Fruit fly (Drosophila melanogaster) whole organism, prepupa: ENCODE data around the gene CG13689.

Experiments used
- Blimp-1 ChIP-seq: fragments of 200-800 bp; sonication (Bioruptor generic); optimal IDR thresholded peaks from 3 replicates; lab custom pipeline; 2017; ENCODE audit warnings: missing biosample characterization, missing genetic modification characterization, mild to moderate bottlenecking, moderate library complexity, missing genetic modification reagents
- CG10631 ChIP-seq: fragments of 200-800 bp; sonication (Bioruptor generic); optimal IDR thresholded peaks from 2 replicates; lab custom pipeline; 2016; ENCODE audit warnings: missing biosample characterization, missing genetic modification characterization
- CG10669 ChIP-seq: fragments of 200-800 bp; sonication (Bioruptor generic); optimal IDR thresholded peaks from 3 replicates; lab custom pipeline; 2018; ENCODE audit warnings: missing biosample characterization, mild to moderate bottlenecking, missing genetic modification characterization, moderate library complexity
- CG11294 ChIP-seq: fragments of 200-800 bp; sonication (Bioruptor generic); IDR thresholded peaks from 2 replicates; pipeline ENCODE4 v1.3.6; 2022; ENCODE audit warnings: missing biosample characterization, missing genetic modification characterization
- CG11902 ChIP-seq: fragments of 200-800 bp; sonication (Bioruptor generic); optimal IDR thresholded peaks from 3 replicates; lab custom pipeline; 2016; ENCODE audit warnings: missing biosample characterization, missing genetic modification characterization
- CG15336 ChIP-seq: fragments of 200-800 bp; sonication (Bioruptor generic); IDR thresholded peaks from 2 replicates; pipeline ENCODE4 v1.3.6; 2022; ENCODE audit warnings: missing biosample characterization, missing genetic modification characterization
- CG1621 ChIP-seq: fragments of 200-800 bp; sonication (Bioruptor generic); optimal IDR thresholded peaks from 3 replicates; lab custom pipeline; 2018; ENCODE audit warnings: missing biosample characterization, mild to moderate bottlenecking, missing genetic modification characterization
- CG16779 ChIP-seq: fragments of 200-800 bp; sonication (Bioruptor generic); optimal IDR thresholded peaks from 3 replicates; lab custom pipeline; 2017; ENCODE audit warnings: missing biosample characterization, mild to moderate bottlenecking, missing genetic modification characterization
- CG31627 ChIP-seq: fragments of 200-800 bp; sonication (Bioruptor generic); optimal IDR thresholded peaks from 3 replicates; lab custom pipeline; 2016; ENCODE audit warnings: missing biosample characterization, missing genetic modification characterization
- CG32006 ChIP-seq: fragments of 200-800 bp; sonication (Bioruptor generic); optimal IDR thresholded peaks from 3 replicates; lab custom pipeline; 2017; ENCODE audit warnings: missing biosample characterization, mild to moderate bottlenecking, missing genetic modification characterization
- CG34406 ChIP-seq: fragments of 200-800 bp; sonication (Bioruptor generic); optimal IDR thresholded peaks from 3 replicates; lab custom pipeline; 2016; ENCODE audit warnings: missing biosample characterization, missing genetic modification characterization
- CG3919 ChIP-seq: fragments of 200-800 bp; sonication (Bioruptor generic); optimal IDR thresholded peaks from 3 replicates; lab custom pipeline; 2016; ENCODE audit warnings: missing biosample characterization, missing genetic modification characterization
- CG6163 ChIP-seq: fragments of 200-800 bp; sonication (Bioruptor generic); IDR thresholded peaks from 3 replicates; pipeline ENCODE4 v1.3.6; 2022; ENCODE audit warnings: missing biosample characterization, missing genetic modification characterization
- CG8119 ChIP-seq: fragments of 200-800 bp; sonication (Bioruptor generic); IDR thresholded peaks from 3 replicates; pipeline ENCODE4 v1.3.6; 2022; ENCODE audit warnings: missing biosample characterization, missing genetic modification characterization
- CG8319 ChIP-seq: fragments of 200-800 bp; sonication (Bioruptor generic); optimal IDR thresholded peaks from 3 replicates; lab custom pipeline; 2016; ENCODE audit warnings: missing biosample characterization, missing genetic modification characterization
- CG8632 ChIP-seq: fragments of 200-800 bp; sonication (Bioruptor generic); optimal IDR thresholded peaks from 3 replicates; lab custom pipeline; 2016; ENCODE audit warnings: missing biosample characterization, missing genetic modification characterization
- CG9139 ChIP-seq: fragments of 200-800 bp; sonication (Bioruptor generic); optimal IDR thresholded peaks from 3 replicates; lab custom pipeline; 2017; ENCODE audit warnings: missing biosample characterization, mild to moderate bottlenecking, missing genetic modification characterization
- Eip75B ChIP-seq: fragments of 200-800 bp; sonication (Bioruptor generic); optimal IDR thresholded peaks from 3 replicates; lab custom pipeline; 2016; ENCODE audit warnings: missing biosample characterization, missing genetic modification characterization
- Eip78C ChIP-seq: fragments of 200-800 bp; sonication (Bioruptor generic); peaks from one replicate; lab custom pipeline; 2016; ENCODE audit warnings: missing biosample characterization, missing genetic modification characterization
- Eip93F ChIP-seq: fragments of 200-800 bp; sonication (Bioruptor generic); optimal IDR thresholded peaks from 2 replicates; lab custom pipeline; 2016; ENCODE audit warnings: missing biosample characterization, mild to moderate bottlenecking, missing genetic modification characterization
- Hr38 ChIP-seq: sonication (Bioruptor generic); optimal IDR thresholded peaks from 2 replicates; lab custom pipeline; 2016; ENCODE audit warnings: missing biosample characterization, missing genetic modification characterization
- Hr39 ChIP-seq: fragments of 200-800 bp; sonication (Bioruptor generic); optimal IDR thresholded peaks from 2 replicates; lab custom pipeline; 2016; ENCODE audit warnings: missing biosample characterization, missing genetic modification characterization
- Hr4 ChIP-seq: fragments of 200-800 bp; sonication (Bioruptor generic); optimal IDR thresholded peaks from 3 replicates; lab custom pipeline; 2016; ENCODE audit warnings: missing biosample characterization, missing genetic modification characterization
- Lpt ChIP-seq: fragments of 200-800 bp; sonication (Bioruptor generic); optimal IDR thresholded peaks from 3 replicates; lab custom pipeline; 2016; ENCODE audit warnings: missing biosample characterization, missing genetic modification characterization
- Met ChIP-seq: fragments of 200-800 bp; sonication (Bioruptor generic); optimal IDR thresholded peaks from 3 replicates; lab custom pipeline; 2016; ENCODE audit warnings: missing biosample characterization, missing genetic modification characterization
- OdsH ChIP-seq: fragments of 200-800 bp; sonication (Bioruptor generic); optimal IDR thresholded peaks from 3 replicates; lab custom pipeline; 2016; ENCODE audit warnings: missing biosample characterization, missing genetic modification characterization
- Smox ChIP-seq: fragments of 200-800 bp; sonication (Bioruptor generic); optimal IDR thresholded peaks from 3 replicates; lab custom pipeline; 2016; ENCODE audit warnings: missing biosample characterization, missing genetic modification characterization
- Sox102F ChIP-seq: fragments of 200-800 bp; sonication (Bioruptor generic); optimal IDR thresholded peaks from 2 replicates; lab custom pipeline; 2016; ENCODE audit warnings: missing biosample characterization, mild to moderate bottlenecking, missing genetic modification characterization
- Sox14 ChIP-seq: fragments of 200-800 bp; sonication (Bioruptor generic); optimal IDR thresholded peaks from 3 replicates; lab custom pipeline; 2016; ENCODE audit warnings: missing biosample characterization, missing genetic modification characterization
- Sox15 ChIP-seq: fragments of 200-800 bp; sonication (Bioruptor generic); optimal IDR thresholded peaks from 3 replicates; lab custom pipeline; 2016; ENCODE audit warnings: missing biosample characterization, missing genetic modification characterization
- achi ChIP-seq: fragments of 200-800 bp; sonication (Bioruptor generic); optimal IDR thresholded peaks from 3 replicates; lab custom pipeline; 2016; ENCODE audit warnings: missing biosample characterization, missing genetic modification characterization
- acj6 ChIP-seq: fragments of 200-800 bp; sonication (Bioruptor generic); optimal IDR thresholded peaks from 3 replicates; lab custom pipeline; 2016; ENCODE audit warnings: missing biosample characterization, missing genetic modification characterization
- cyc ChIP-seq: fragments of 200-800 bp; sonication (Bioruptor generic); optimal IDR thresholded peaks from 3 replicates; lab custom pipeline; 2016; ENCODE audit warnings: missing biosample characterization, missing genetic modification characterization
- dac ChIP-seq: fragments of 200-800 bp; sonication (Bioruptor generic); optimal IDR thresholded peaks from 2 replicates; lab custom pipeline; 2017; ENCODE audit warnings: missing biosample characterization, mild to moderate bottlenecking, missing genetic modification characterization
- eg ChIP-seq: fragments of 200-800 bp; sonication (Bioruptor generic); IDR thresholded peaks from 3 replicates; pipeline ENCODE4 v1.3.6; 2022; ENCODE audit warnings: missing biosample characterization, missing genetic modification characterization
- esn ChIP-seq: fragments of 200-800 bp; sonication (Bioruptor generic); optimal IDR thresholded peaks from 2 replicates; lab custom pipeline; 2016; ENCODE audit warnings: missing biosample characterization, mild to moderate bottlenecking, missing genetic modification characterization, moderate library complexity
- fd59A ChIP-seq: fragments of 200-800 bp; sonication (Bioruptor generic); optimal IDR thresholded peaks from 2 replicates; lab custom pipeline; 2017; ENCODE audit warnings: missing biosample characterization, mild to moderate bottlenecking, missing genetic modification characterization, missing genetic modification reagents
- fd85E ChIP-seq: fragments of 200-800 bp; sonication (Bioruptor generic); optimal IDR thresholded peaks from 3 replicates; lab custom pipeline; 2016; ENCODE audit warnings: missing biosample characterization, missing genetic modification characterization
- fkh ChIP-seq: fragments of 200-800 bp; sonication (Bioruptor generic); optimal IDR thresholded peaks from 3 replicates; lab custom pipeline; 2017; ENCODE audit warnings: missing biosample characterization, mild to moderate bottlenecking, missing genetic modification characterization, moderate library complexity
- lz ChIP-seq: fragments of 200-800 bp; sonication (Bioruptor generic); optimal IDR thresholded peaks from 3 replicates; lab custom pipeline; 2016; ENCODE audit warnings: missing biosample characterization, missing genetic modification characterization
- net ChIP-seq: fragments of 200-800 bp; sonication (Bioruptor generic); optimal IDR thresholded peaks from 3 replicates; lab custom pipeline; 2016; ENCODE audit warnings: missing biosample characterization, missing genetic modification characterization
- pdm3 ChIP-seq: fragments of 200-800 bp; sonication (Bioruptor generic); optimal IDR thresholded peaks from 3 replicates; lab custom pipeline; 2016; ENCODE audit warnings: missing biosample characterization, missing genetic modification characterization
- salr ChIP-seq, 2 experiments: fragments of 200-800 bp; sonication (Bioruptor generic); optimal IDR thresholded peaks; 3 replicates each; lab custom pipeline; 2016 to 2018; ENCODE audit warnings: missing biosample characterization in 2 of 2, missing genetic modification characterization in 2 of 2, mild to moderate bottlenecking in 1 of 2
- spab ChIP-seq: fragments of 200-800 bp; sonication (Bioruptor generic); optimal IDR thresholded peaks from 2 replicates; lab custom pipeline; 2017; ENCODE audit warnings: missing biosample characterization, mild to moderate bottlenecking, missing genetic modification characterization, missing genetic modification reagents
- ss ChIP-seq, 2 experiments: fragments of 200-800 bp; sonication (Bioruptor generic); optimal IDR thresholded peaks; 2 replicates in 1 of 2; 3 replicates in 1 of 2; lab custom pipeline; 2017 to 2018; ENCODE audit warnings: mild to moderate bottlenecking in 2 of 2, missing biosample characterization in 2 of 2, missing genetic modification characterization in 2 of 2, moderate library complexity in 1 of 2
- svp ChIP-seq: fragments of 200-800 bp; sonication (Bioruptor generic); peaks from one replicate; lab custom pipeline; 2016; ENCODE audit warnings: missing biosample characterization, missing genetic modification characterization
- topi ChIP-seq: fragments of 200-800 bp; sonication (Bioruptor generic); optimal IDR thresholded peaks from 3 replicates; lab custom pipeline; 2016; ENCODE audit warnings: missing biosample characterization, missing genetic modification characterization
- vri ChIP-seq: fragments of 200-800 bp; sonication (Bioruptor generic); optimal IDR thresholded peaks from 3 replicates; lab custom pipeline; 2016; ENCODE audit warnings: missing biosample characterization, mild to moderate bottlenecking, missing genetic modification characterization

CG13689 gene

DNA sequence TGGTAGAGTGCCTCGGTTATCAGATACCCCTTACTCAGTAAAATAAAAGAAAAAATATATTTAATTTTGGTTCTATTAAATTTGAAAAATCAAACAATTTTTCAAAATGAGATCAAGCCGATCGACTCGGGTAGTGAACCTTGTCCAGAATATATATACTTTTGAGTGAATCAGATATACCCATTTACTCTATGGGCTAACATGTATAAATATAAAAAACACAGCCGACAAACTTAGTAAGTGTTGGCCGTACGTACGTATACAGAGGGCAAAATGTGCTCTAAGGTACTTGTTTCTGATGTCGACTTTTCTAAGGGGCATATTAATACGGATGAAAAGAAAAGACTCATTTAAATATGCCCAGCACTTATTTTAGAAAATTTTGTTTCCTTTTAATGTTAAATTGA, 31.6 kb downstream of the CG13689 start (continued):
- TF ChIP-seq CG10631 (GFP tag; lab: Kevin White, UChicago): no peak
- no peak for TF ChIP-seq CG9139 (GFP tag; lab: Kevin White, UChicago)
- TF ChIP-seq eg (GFP tag; lab: Robert Waterston, UW): no peak
- TF ChIP-seq fkh: no peak
- no peak for TF ChIP-seq Eip93F (GFP tag; lab: Kevin White, UChicago)
- TF ChIP-seq Sox14 (GFP tag; lab: Kevin White, UChicago): peak; percentile 31
- peak; percentile 81 for TF ChIP-seq Met
- TF ChIP-seq CG31627 (GFP tag; lab: Kevin White, UChicago): peak; percentile 75
- peak; percentile 80 for TF ChIP-seq Eip78C (GFP tag; lab: Kevin White, UChicago)
- TF ChIP-seq Hr4: no peak
- TF ChIP-seq fd85E (GFP tag; lab: Kevin White, UChicago): no peak
- no peak for TF ChIP-seq CG8632 (GFP tag; lab: Kevin White, UChicago)
- TF ChIP-seq CG6163 (GFP tag; lab: Robert Waterston, UW): 0 out of 3 replicates have a peak, but pooled peaks have one; percentile 4
- no peak for TF ChIP-seq CG32006 (GFP tag; lab: Kevin White, UChicago)
- no peak for TF ChIP-seq CG8319
- TF ChIP-seq cyc (GFP tag; lab: Kevin White, UChicago): peak; percentile 56
- no peak for TF ChIP-seq dac (GFP tag; lab: Kevin White, UChicago)
- TF ChIP-seq, all 60 proteins: peak for 23

DNA sequence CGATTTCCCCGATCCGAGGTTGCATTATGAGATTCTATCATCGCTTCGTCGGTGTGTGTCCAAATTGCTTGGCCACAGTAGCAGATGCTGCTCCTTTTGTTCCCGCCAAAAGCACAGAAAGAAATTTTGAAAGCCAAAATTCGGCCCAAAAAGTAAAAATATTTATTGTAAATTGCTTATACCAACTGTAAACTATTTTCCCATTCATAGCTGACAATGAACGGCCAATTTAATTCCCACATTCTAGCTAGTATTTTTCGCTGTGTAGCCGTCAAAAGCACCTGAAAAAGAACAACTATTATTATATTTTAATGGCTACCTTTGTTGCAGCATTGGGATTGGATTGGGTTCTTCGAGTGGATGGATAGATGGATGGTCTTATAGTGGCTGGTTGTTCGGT, 33.9 kb downstream of the CG13689 start:
- TF ChIP-seq CG3919 (peak; percentile 55), svp (peak; percentile 62), CG8632 (GFP tag; lab: Kevin White, UChicago) (peak; percentile 0), CG9139 (GFP tag; lab: Kevin White, UChicago) (no peak), CG32006 (GFP tag; lab: Kevin White, UChicago) (peak; percentile 41), CG11902 (no peak), topi (peak; percentile 23), cyc (GFP tag; lab: Kevin White, UChicago) (peak; percentile 25), OdsH (GFP tag; lab: Kevin White, UChicago) (peak; percentile 33), acj6 (GFP tag; lab: Kevin White, UChicago) (peak; percentile 21), fd59A (GFP tag; lab: Kevin White, UChicago) (no peak), CG6163 (GFP tag; lab: Robert Waterston, UW) (peak; percentile 68), fkh (no peak), CG10631 (GFP tag; lab: Kevin White, UChicago) (peak; percentile 11), CG16779 (no peak), CG31627 (GFP tag; lab: Kevin White, UChicago) (peak; percentile 29), vri (GFP tag; lab: Kevin White, UChicago) (peak; percentile 16), achi (peak; percentile 29), Eip78C (GFP tag; lab: Kevin White, UChicago) (peak; percentile 77), Sox102F (GFP tag; lab: Kevin White, UChicago) (peak; percentile 46), esn (GFP tag; lab: Kevin White, UChicago) (peak; percentile 48), lz (peak; percentile 3), CG10669 (peak; percentile 21), Hr39 (GFP tag; lab: Kevin White, UChicago) (peak; percentile 37), salr (GFP tag; optimal IDR thresholded peaks at IDR 0.05; lab: Kevin White, UChicago) (no peak), Met (peak; percentile 48), Sox14 (GFP tag; lab: Kevin White, UChicago) (peak; percentile 47), Lpt (GFP tag; lab: Kevin White, UChicago) (no peak), Smox (GFP tag; lab: Kevin White, UChicago) (peak; percentile 20), pdm3 (peak; percentile 32)

DNA sequence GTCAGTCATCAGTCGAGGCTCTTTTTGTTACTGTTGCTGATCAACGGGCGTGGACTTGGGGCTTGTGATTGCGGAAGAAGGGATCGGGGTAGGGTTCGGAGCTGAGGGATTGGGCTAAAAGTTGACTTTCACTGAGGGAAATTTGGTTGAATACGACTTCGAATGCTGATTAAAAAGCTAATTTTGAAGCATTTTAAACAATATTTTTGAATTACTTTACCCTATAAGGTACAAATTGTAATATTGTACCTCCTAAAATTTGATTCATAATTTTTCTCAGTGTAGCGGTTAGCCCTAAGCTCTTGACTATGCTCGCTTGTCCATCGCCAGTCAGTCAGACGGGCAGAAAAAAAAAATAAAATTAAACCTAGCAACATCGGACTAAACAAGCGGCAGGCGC, 43.9 kb downstream of the CG13689 start:
- TF ChIP-seq net (GFP tag; lab: Kevin White, UChicago) (peak; percentile 39), Eip75B (GFP tag; lab: Kevin White, UChicago) (peak; percentile 73), spab (GFP tag; lab: Kevin White, UChicago) (peak; percentile 74), CG34406 (GFP tag; lab: Kevin White, UChicago) (peak; percentile 2), CG1621 (tag; lab: Kevin White, UChicago) (peak; percentile 61), Hr38 (no peak), CG8319 (no peak), CG8119 (peak; percentile 48; the same call in 1 of the 3 replicates), Blimp-1 (GFP tag; lab: Kevin White, UChicago) (no peak), Met (peak; percentile 36), Smox (GFP tag; lab: Kevin White, UChicago) (peak; percentile 4), Sox15 (GFP tag; lab: Kevin White, UChicago) (no peak), CG11294 (GFP tag; lab: Robert Waterston, UW) (no peak), CG9139 (GFP tag; lab: Kevin White, UChicago) (peak; percentile 26), CG15336 (GFP tag; lab: Robert Waterston, UW) (no peak), ss (GFP tag; optimal IDR thresholded peaks at IDR 0.05; lab: Kevin White, UChicago) (peak; percentile 61 to 63), CG10669 (peak; percentile 66), vri (GFP tag; lab: Kevin White, UChicago) (no peak)
